Fruit fly (Drosophila melanogaster): ENCODE results near the gene CG43367.

- TF ChIP-seq CG8478 (optimal IDR thresholded peaks at IDR 0.05) (no peak), CTCF (optimal IDR thresholded peaks at IDR 0.05) (no peak)
Measured at dm6 chr3L:4231401-4232014, 37.7 kb downstream of the CG43367 start.

Data from S2 (cell line).